Fruit fly (Drosophila melanogaster) whole organism, adult: ENCODE results near the gene CG6409.

ENCODE experiments used
- CG14711 ChIP-seq: fragments of 200-800 bp; sonication (Bioruptor generic); optimal IDR thresholded peaks from 2 replicates; lab custom pipeline; 2018; ENCODE audit warnings: missing biosample characterization, mild to moderate bottlenecking, missing genetic modification characterization, moderate library complexity
- CG7045 ChIP-seq: fragments of 200-800 bp; sonication (Bioruptor generic); optimal IDR thresholded peaks from 2 replicates; lab custom pipeline; 2017; ENCODE audit warnings: missing biosample characterization, mild to moderate bottlenecking, missing genetic modification characterization
- CG7101 ChIP-seq: fragments of 200-800 bp; sonication (Bioruptor generic); optimal IDR thresholded peaks from 2 replicates; lab custom pipeline; 2018; ENCODE audit warnings: missing biosample characterization, mild to moderate bottlenecking, missing genetic modification characterization, moderate library complexity
- Crg-1 ChIP-seq: fragments of 200-800 bp; sonication (Bioruptor generic); optimal IDR thresholded peaks from 2 replicates; lab custom pipeline; 2016; ENCODE audit warnings: missing biosample characterization, missing genetic modification characterization
- cic ChIP-seq: fragments of 200-800 bp; sonication (Bioruptor generic); optimal IDR thresholded peaks from 2 replicates; lab custom pipeline; 2017; ENCODE audit warnings: missing biosample characterization, mild to moderate bottlenecking, missing genetic modification characterization, moderate library complexity
- cnc ChIP-seq, 2 experiments: fragments of >200 bp; optimal IDR thresholded peaks; 2 replicates each; lab custom pipeline; 2017
- kay ChIP-seq: fragments of 200-800 bp; sonication (Bioruptor generic); peaks from one replicate; lab custom pipeline; 2016; ENCODE audit warnings: missing biosample characterization, missing genetic modification characterization, borderline replicate concordance
- ovo ChIP-seq: fragments of 200-800 bp; sonication (Bioruptor generic); optimal IDR thresholded peaks from 2 replicates; lab custom pipeline; 2016; ENCODE audit warnings: missing biosample characterization, missing genetic modification characterization
- pad ChIP-seq: fragments of 200-800 bp; sonication (Bioruptor generic); optimal IDR thresholded peaks from 3 replicates; lab custom pipeline; 2017; ENCODE audit warnings: missing biosample characterization, missing genetic modification characterization, mild to moderate bottlenecking, moderate library complexity, missing genetic modification reagents
- toe ChIP-seq: fragments of 200-800 bp; sonication (Bioruptor generic); optimal IDR thresholded peaks from 2 replicates; lab custom pipeline; 2016; ENCODE audit warnings: missing biosample characterization, missing genetic modification characterization

DNA sequence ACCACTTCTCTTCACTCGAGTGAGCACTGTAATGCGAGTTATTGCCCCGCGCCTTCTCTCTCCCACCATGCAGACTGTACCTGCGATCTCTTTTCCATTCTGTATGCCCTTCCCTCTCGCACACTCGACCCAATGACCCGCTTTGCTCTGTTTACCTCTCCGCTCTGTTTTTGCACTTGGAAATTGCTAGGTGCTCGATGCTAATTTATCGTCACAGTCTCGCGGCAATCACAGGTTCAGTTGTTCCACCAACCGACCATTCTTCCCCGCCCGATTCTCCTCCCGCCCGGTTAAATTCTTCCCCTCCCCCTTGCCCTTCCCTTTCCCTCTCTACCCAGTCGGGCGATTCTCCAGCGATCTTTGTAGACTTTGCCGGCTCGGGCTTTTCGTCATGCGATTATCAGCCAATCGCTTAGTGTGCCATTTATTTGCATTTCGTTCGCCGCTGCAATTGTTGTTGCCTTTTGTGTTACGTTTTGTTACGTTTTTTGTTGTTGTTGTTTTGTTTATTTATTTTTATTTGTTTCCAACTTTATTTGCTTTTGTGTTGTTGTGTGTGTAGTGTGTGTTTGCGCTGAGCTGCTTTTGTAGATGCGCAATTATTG is 14.3 kb downstream of the CG6409 start:
- TF ChIP-seq Crg-1, result peak; percentile 57
- TF ChIP-seq cnc (optimal IDR thresholded peaks at IDR 0.05; lab: Kevin White, UChicago), result no peak
- peak; percentile 99 for TF ChIP-seq kay (GFP tag; lab: Kevin White, UChicago)
- TF ChIP-seq CG7101 (tag; lab: Kevin White, UChicago), result peak; percentile 54
- peak; percentile 35 for TF ChIP-seq CG14711 (tag; lab: Kevin White, UChicago)
- TF ChIP-seq CG7045 (GFP tag; lab: Kevin White, UChicago), result peak; percentile 79
- peak; percentile 53 for TF ChIP-seq ovo
- peak; percentile 95 for TF ChIP-seq cic (GFP tag; lab: Kevin White, UChicago)
- TF ChIP-seq pad (GFP tag; lab: Kevin White, UChicago), result peak; percentile 54
- peak; percentile 52 for TF ChIP-seq toe (GFP tag; lab: Kevin White, UChicago)
